Worm (Caenorhabditis elegans) whole organism, L2 larva: ENCODE results near the gene lido-13.

Experiments used
- C34F6.9 ChIP-seq: fragments of 150-350 bp; optimal IDR thresholded peaks from 2 replicates; lab custom pipeline; 2014; ENCODE audit warnings: missing biosample characterization, missing genetic modification characterization
- F13H6.1 ChIP-seq: sonication (generic microtip); optimal IDR thresholded peaks from 2 replicates; lab custom pipeline; 2016; ENCODE audit warnings: missing genetic modification characterization, missing compliant biosample characterization
- R02D3.7 ChIP-seq: fragments of 150-350 bp; optimal IDR thresholded peaks from 2 replicates; lab custom pipeline; 2014; ENCODE audit warnings: missing biosample characterization, missing genetic modification characterization
- Y55F3AM.14 ChIP-seq: fragments of 200-800 bp; sonication (Bioruptor generic); optimal IDR thresholded peaks from 2 replicates; lab custom pipeline; 2018; ENCODE audit warnings: mild to moderate bottlenecking, missing genetic modification characterization, missing compliant biosample characterization
- ZK546.5 ChIP-seq: sonication (generic microtip); optimal IDR thresholded peaks from 2 replicates; lab custom pipeline; 2017; ENCODE audit warnings: missing biosample characterization, missing genetic modification characterization
- alr-1 ChIP-seq: fragments of 150-350 bp; optimal IDR thresholded peaks from 2 replicates; lab custom pipeline; 2014; ENCODE audit warnings: missing biosample characterization, missing genetic modification characterization
- ama-1 ChIP-seq: fragments of 150-350 bp; optimal IDR thresholded peaks from 2 replicates; lab custom pipeline; 2018; ENCODE audit warnings: inconsistent platforms
- blmp-1 ChIP-seq: sonication (generic microtip); optimal IDR thresholded peaks from 2 replicates; lab custom pipeline; 2017; ENCODE audit warnings: missing genetic modification characterization, mild to moderate bottlenecking, missing compliant biosample characterization, antibody characterized with exemption, moderate library complexity; ENCODE audit not compliant: insufficient read depth
- ceh-16 ChIP-seq: fragments of 150-350 bp; optimal IDR thresholded peaks from 2 replicates; lab custom pipeline; 2014; ENCODE audit warnings: missing biosample characterization, missing genetic modification characterization
- ceh-82 ChIP-seq: fragments of 150-350 bp; optimal IDR thresholded peaks from 2 replicates; lab custom pipeline; 2014; ENCODE audit warnings: missing biosample characterization, missing genetic modification characterization
- crh-2 ChIP-seq: sonication (generic microtip); optimal IDR thresholded peaks from 2 replicates; lab custom pipeline; 2017; ENCODE audit warnings: missing biosample characterization, missing genetic modification characterization
- dmd-4 ChIP-seq: sonication (generic microtip); optimal IDR thresholded peaks from 2 replicates; lab custom pipeline; 2017; ENCODE audit warnings: missing biosample characterization, missing genetic modification characterization
- egl-27 ChIP-seq: sonication (generic microtip); optimal IDR thresholded peaks from 3 replicates; lab custom pipeline; 2017; ENCODE audit warnings: missing biosample characterization, missing genetic modification reagents, missing genetic modification characterization
- elt-1 ChIP-seq: fragments of 150-350 bp; optimal IDR thresholded peaks from 2 replicates; lab custom pipeline; 2014; ENCODE audit warnings: missing biosample characterization, missing genetic modification characterization
- elt-3 ChIP-seq: sonication (generic microtip); optimal IDR thresholded peaks from 2 replicates; lab custom pipeline; 2017; ENCODE audit warnings: missing biosample characterization, missing genetic modification characterization
- fos-1 ChIP-seq: fragments of 150-350 bp; optimal IDR thresholded peaks from 2 replicates; lab custom pipeline; 2014; ENCODE audit warnings: missing biosample characterization, missing genetic modification characterization
- gmeb-1 ChIP-seq: fragments of 150-350 bp; optimal IDR thresholded peaks from 2 replicates; lab custom pipeline; 2014; ENCODE audit warnings: missing biosample characterization, missing genetic modification characterization
- lin-39 ChIP-seq: fragments of 150-350 bp; optimal IDR thresholded peaks from 2 replicates; lab custom pipeline; 2014; ENCODE audit warnings: missing biosample characterization, missing genetic modification reagents, missing genetic modification characterization
- lsy-2 ChIP-seq, 2 experiments: fragments of 150-350 bp in 1 of 2; sonication (generic microtip) in 1 of 2; optimal IDR thresholded peaks; 2 replicates each; lab custom pipeline; 2014 to 2017; ENCODE audit warnings: missing biosample characterization in 2 of 2, missing genetic modification characterization in 2 of 2
- mab-5 ChIP-seq: fragments of 150-350 bp; optimal IDR thresholded peaks from 2 replicates; lab custom pipeline; 2014; ENCODE audit warnings: missing biosample characterization, missing genetic modification characterization
- mdl-1 ChIP-seq, 2 experiments: fragments of 150-350 bp in 1 of 2; sonication (generic microtip) in 1 of 2; optimal IDR thresholded peaks; 2 replicates each; lab custom pipeline; 2017; ENCODE audit warnings: missing biosample characterization in 2 of 2, missing genetic modification characterization in 2 of 2
- nhr-10 ChIP-seq: sonication (generic microtip); optimal IDR thresholded peaks from 2 replicates; lab custom pipeline; 2017; ENCODE audit warnings: missing biosample characterization, missing genetic modification characterization
- nhr-11 ChIP-seq: fragments of 150-350 bp; optimal IDR thresholded peaks from 2 replicates; lab custom pipeline; 2014; ENCODE audit warnings: missing biosample characterization, missing genetic modification characterization
- nhr-12 ChIP-seq: fragments of 150-350 bp; optimal IDR thresholded peaks from 2 replicates; lab custom pipeline; 2014; ENCODE audit warnings: missing biosample characterization, missing genetic modification characterization
- nhr-129 ChIP-seq: fragments of 150-350 bp; optimal IDR thresholded peaks from 2 replicates; lab custom pipeline; 2014; ENCODE audit warnings: missing biosample characterization, missing genetic modification characterization
- nhr-21 ChIP-seq: fragments of 150-350 bp; optimal IDR thresholded peaks from 2 replicates; lab custom pipeline; 2014; ENCODE audit warnings: missing biosample characterization, missing genetic modification characterization
- nhr-237 ChIP-seq: fragments of 150-350 bp; optimal IDR thresholded peaks from 2 replicates; lab custom pipeline; 2014; ENCODE audit warnings: missing biosample characterization, missing genetic modification characterization
- nhr-25 ChIP-seq: fragments of 150-350 bp; sonication (generic microtip); optimal IDR thresholded peaks from 3 replicates; lab custom pipeline; 2014; ENCODE audit warnings: missing biosample characterization, missing genetic modification characterization
- nhr-6 ChIP-seq: fragments of 150-350 bp; optimal IDR thresholded peaks from 2 replicates; lab custom pipeline; 2014; ENCODE audit warnings: missing biosample characterization, missing genetic modification characterization
- nhr-77 ChIP-seq: fragments of 150-350 bp; optimal IDR thresholded peaks from 2 replicates; lab custom pipeline; 2014; ENCODE audit warnings: missing biosample characterization, missing genetic modification characterization
- skn-1 ChIP-seq: sonication (generic microtip); optimal IDR thresholded peaks from 2 replicates; lab custom pipeline; 2017; ENCODE audit warnings: missing biosample characterization, missing genetic modification characterization
- sma-9 ChIP-seq, 2 experiments: fragments of 150-350 bp in 1 of 2; sonication (generic microtip) in 1 of 2; optimal IDR thresholded peaks; 2 replicates each; lab custom pipeline; 2014 to 2016; ENCODE audit warnings: missing genetic modification characterization in 2 of 2, mild to moderate bottlenecking in 1 of 2, missing biosample characterization in 1 of 2, missing compliant biosample characterization in 1 of 2, missing genetic modification reagents in 1 of 2, moderate library complexity in 1 of 2
- snpc-4 ChIP-seq: fragments of 150-350 bp; optimal IDR thresholded peaks from 2 replicates; lab custom pipeline; 2014; ENCODE audit warnings: missing biosample characterization, missing genetic modification characterization
- unc-39 ChIP-seq: fragments of 150-350 bp; optimal IDR thresholded peaks from 2 replicates; lab custom pipeline; 2014; ENCODE audit warnings: missing biosample characterization, missing genetic modification characterization
- unc-55 ChIP-seq: fragments of 150-350 bp; sonication (generic microtip); optimal IDR thresholded peaks from 3 replicates; lab custom pipeline; 2014; ENCODE audit warnings: missing biosample characterization, missing genetic modification reagents, missing genetic modification characterization
- zag-1 ChIP-seq: fragments of 150-350 bp; optimal IDR thresholded peaks from 2 replicates; lab custom pipeline; 2014; ENCODE audit warnings: missing biosample characterization, missing genetic modification characterization
- ztf-1 ChIP-seq: fragments of 200-800 bp; sonication (Bioruptor generic); conservative IDR thresholded peaks from 2 replicates; pipeline ENCODE4 v1.3.6; 2022; ENCODE audit warnings: missing genetic modification characterization, missing compliant biosample characterization
- ztf-11 ChIP-seq: sonication (generic microtip); optimal IDR thresholded peaks from 2 replicates; lab custom pipeline; 2017; ENCODE audit warnings: missing biosample characterization, missing genetic modification characterization

The lido-13 gene

DNA sequence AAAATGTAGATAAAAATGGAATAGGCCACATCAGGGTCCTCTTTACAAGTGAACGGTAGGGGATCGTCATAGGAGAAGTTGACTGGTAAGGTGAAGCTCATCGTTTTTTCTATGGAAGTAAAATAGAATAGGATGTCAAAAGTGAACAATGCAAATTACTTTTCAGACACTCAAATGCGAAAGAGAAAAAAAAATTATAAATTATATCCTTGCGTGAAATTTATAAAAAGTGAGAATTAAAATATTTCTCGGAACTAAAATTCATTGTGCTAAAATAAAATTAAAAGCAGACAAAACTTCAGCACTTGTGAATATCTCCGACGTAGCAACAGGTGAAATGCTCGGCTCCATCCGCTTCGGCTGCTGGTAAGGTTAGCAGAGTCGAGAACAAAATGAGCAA lies 39.2 kb upstream of the lido-13 start, which contains the start of gene srg-22:
Gene srg-22, minus strand, starts transcription at position 101 of the 400 bp plus-strand sequence.
- TF ChIP-seq snpc-4 (tag; lab: Kevin White, UChicago) (no peak), nhr-6 (tag; lab: Kevin White, UChicago) (no peak), lsy-2 (tag; optimal IDR thresholded peaks at IDR 0.05; lab: Kevin White, UChicago) (no peak), nhr-10 (tag; lab: Kevin White, UChicago) (no peak), ZK546.5 (tag; lab: Kevin White, UChicago) (no peak), mab-5 (no peak), nhr-237 (tag; lab: Kevin White, UChicago) (no peak), blmp-1 (tag; lab: Kevin White, UChicago) (no peak)

DNA sequence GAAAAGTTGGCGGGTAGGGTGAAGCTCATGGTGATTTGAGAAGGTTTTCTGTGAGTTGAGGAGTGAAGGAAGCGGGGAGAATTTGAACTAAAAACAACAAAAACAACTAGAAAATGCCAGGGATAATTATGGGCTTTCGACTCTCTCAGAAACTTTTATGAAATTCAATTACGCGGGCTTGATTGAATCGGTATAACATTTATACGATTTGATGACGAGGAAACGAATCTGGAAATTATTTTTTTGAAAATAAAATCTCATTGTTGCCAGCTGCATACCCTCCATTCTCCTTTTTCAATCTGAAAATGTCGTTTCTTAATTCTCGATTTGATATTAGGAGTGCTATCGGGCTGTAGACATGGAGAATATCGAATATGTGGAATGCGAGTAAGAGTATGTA lies 37.1 kb upstream of the lido-13 start, which contains the start of gene srg-21:
Gene srg-21, minus strand, starts transcription at position 101 of the 400 bp plus-strand sequence.
- TF ChIP-seq mab-5 (no peak), ceh-82 (tag; lab: Kevin White, UChicago) (no peak), nhr-12 (tag; lab: Kevin White, UChicago) (no peak), ZK546.5 (tag; lab: Kevin White, UChicago) (no peak), crh-2 (tag; lab: Kevin White, UChicago) (no peak)

DNA sequence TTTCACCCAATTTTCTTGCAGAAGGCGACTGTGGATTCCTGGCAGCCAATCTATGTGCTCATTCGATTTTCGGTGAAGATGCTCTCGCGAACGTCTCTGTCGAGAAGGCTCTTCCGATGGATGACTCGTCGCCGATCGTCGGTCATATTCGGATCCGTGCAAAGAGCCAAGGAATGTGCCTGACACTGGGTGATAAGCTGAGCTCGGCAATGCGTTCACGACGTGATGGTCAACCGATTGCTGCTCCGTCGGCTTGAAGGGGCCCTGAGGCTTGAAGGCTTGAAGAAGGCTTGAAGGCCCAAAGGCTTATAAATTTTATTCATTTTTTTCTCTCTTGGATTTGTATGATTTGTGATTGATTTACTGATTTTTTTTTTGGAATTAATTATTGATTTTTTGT lies 33.0 kb upstream of the lido-13 start:
- TF ChIP-seq crh-2 (tag; lab: Kevin White, UChicago) (no peak), skn-1 (no peak), unc-39 (tag; lab: Kevin White, UChicago) (no peak), nhr-25 (tag; lab: Kevin White, UChicago) (no peak), unc-55 (GFP tag; lab: Kevin White, UChicago) (no peak), elt-1 (tag; lab: Kevin White, UChicago) (no peak), nhr-21 (no peak), nhr-77 (tag; lab: Kevin White, UChicago) (no peak), nhr-11 (tag; lab: Kevin White, UChicago) (no peak), zag-1 (tag; lab: Kevin White, UChicago) (no peak), F13H6.1 (no peak), Y55F3AM.14 (GFP tag; lab: Kevin White, UChicago) (no peak), mdl-1 (tag; optimal IDR thresholded peaks at IDR 0.05; lab: Kevin White, UChicago) (no peak), ceh-16 (no peak), ceh-82 (tag; lab: Kevin White, UChicago) (no peak), R02D3.7 (tag; lab: Kevin White, UChicago) (no peak), lsy-2 (tag; optimal IDR thresholded peaks at IDR 0.05; lab: Kevin White, UChicago) (no peak), ztf-11 (tag; lab: Kevin White, UChicago) (no peak), ZK546.5 (tag; lab: Kevin White, UChicago) (no peak)

DNA sequence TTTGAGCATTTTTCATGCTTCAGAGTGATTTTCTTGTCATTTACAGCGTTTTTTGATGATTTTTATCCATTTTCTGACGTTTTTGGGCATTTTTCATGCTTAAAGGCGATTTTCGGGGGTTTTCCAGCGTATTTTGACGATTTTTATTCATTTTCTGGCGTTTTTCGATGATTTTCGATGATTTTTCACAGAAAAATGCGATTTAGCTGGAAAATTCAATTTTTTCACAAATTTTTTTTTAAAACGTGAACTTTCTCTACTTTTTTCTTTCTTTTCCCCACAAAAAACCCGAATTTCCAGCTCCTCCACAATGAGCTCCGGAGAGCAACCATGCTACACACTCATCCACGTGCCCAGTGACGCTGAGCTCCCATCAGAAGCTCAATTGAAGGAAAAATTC lies 24.4 kb upstream of the lido-13 start, which contains the start of gene copb-1:
Gene copb-1, plus strand, starts transcription at position 301 of the 400 bp plus-strand sequence.
- TF ChIP-seq ZK546.5 (tag; lab: Kevin White, UChicago) (no peak), unc-39 (tag; lab: Kevin White, UChicago) (no peak), lin-39 (tag; lab: Kevin White, UChicago) (no peak), sma-9 (GFP tag; optimal IDR thresholded peaks at IDR 0.05; lab: Kevin White, UChicago) (no peak), sma-9 (tag; optimal IDR thresholded peaks at IDR 0.05; lab: Kevin White, UChicago) (no peak), crh-2 (tag; lab: Kevin White, UChicago) (no peak), nhr-10 (tag; lab: Kevin White, UChicago) (no peak), mdl-1 (tag; optimal IDR thresholded peaks at IDR 0.05; lab: Kevin White, UChicago) (no peak), lsy-2 (tag; optimal IDR thresholded peaks at IDR 0.05; lab: Kevin White, UChicago) (no peak), R02D3.7 (tag; lab: Kevin White, UChicago) (no peak), ceh-82 (tag; lab: Kevin White, UChicago) (no peak), C34F6.9 (tag; lab: Kevin White, UChicago) (no peak), blmp-1 (tag; lab: Kevin White, UChicago) (no peak), nhr-77 (tag; lab: Kevin White, UChicago) (no peak), elt-1 (tag; lab: Kevin White, UChicago) (no peak), unc-55 (GFP tag; lab: Kevin White, UChicago) (no peak), ztf-11 (tag; lab: Kevin White, UChicago) (no peak)

DNA sequence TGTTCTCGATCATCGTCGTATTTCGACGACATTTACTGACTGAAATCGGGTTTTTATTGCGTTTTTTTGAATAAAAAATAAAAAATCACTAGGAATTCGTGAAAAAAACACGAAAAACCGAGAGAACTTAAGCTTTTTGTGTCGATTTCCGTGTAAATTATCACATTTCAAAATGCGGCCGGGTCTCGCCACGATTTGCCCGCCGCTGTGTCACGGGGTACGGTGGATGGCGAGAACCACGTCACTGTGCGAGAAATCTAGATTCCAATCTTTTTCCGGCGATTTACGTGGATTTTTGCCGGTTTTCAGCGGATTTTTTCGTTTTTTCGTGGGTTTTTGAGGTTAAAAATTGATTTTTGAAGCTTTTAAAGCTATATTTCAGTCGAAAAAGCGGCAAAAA lies 22.8 kb upstream of the lido-13 start, which contains the start of gene Y25C1A.8:
Gene Y25C1A.8, minus strand, starts transcription at position 45 of the 400 bp plus-strand sequence.
- TF ChIP-seq ztf-11 (tag; lab: Kevin White, UChicago) = no peak
- TF ChIP-seq R02D3.7 (tag; lab: Kevin White, UChicago) = peak; percentile 59
- TF ChIP-seq ztf-1 (GFP tag; lab: Robert Waterston, UW) = no peak
- peak; percentile 59 for TF ChIP-seq ama-1 (lab: Kevin White, UChicago)
- TF ChIP-seq dmd-4 (tag; lab: Kevin White, UChicago) = peak; percentile 49
- no peak for TF ChIP-seq nhr-11 (tag; lab: Kevin White, UChicago)
- TF ChIP-seq blmp-1 (tag; lab: Kevin White, UChicago) = no peak
- TF ChIP-seq lin-39 (tag; lab: Kevin White, UChicago) = no peak
- peak; percentile 80 for TF ChIP-seq egl-27 (tag; lab: Kevin White, UChicago)
- peak; percentile 82 for TF ChIP-seq fos-1
- TF ChIP-seq nhr-77 (tag; lab: Kevin White, UChicago) = no peak
- TF ChIP-seq nhr-237 (tag; lab: Kevin White, UChicago) = peak; percentile 18
- peak; percentile 48 for TF ChIP-seq nhr-10 (tag; lab: Kevin White, UChicago)
- no peak for TF ChIP-seq nhr-12 (tag; lab: Kevin White, UChicago)
- TF ChIP-seq elt-3 = no peak
- TF ChIP-seq ceh-16 = peak; percentile 50
- no peak for TF ChIP-seq skn-1
- TF ChIP-seq alr-1 (tag; lab: Kevin White, UChicago) = no peak
- peak; percentile 56 for TF ChIP-seq ZK546.5 (tag; lab: Kevin White, UChicago)
- TF ChIP-seq ceh-82 (tag; lab: Kevin White, UChicago) = peak; percentile 59
- TF ChIP-seq unc-39 (tag; lab: Kevin White, UChicago) = no peak
- peak; percentile 83 for TF ChIP-seq nhr-21
- peak; percentile 90 for TF ChIP-seq nhr-25 (tag; lab: Kevin White, UChicago)
- TF ChIP-seq nhr-129 (tag; lab: Kevin White, UChicago) = peak; percentile 72
- TF ChIP-seq gmeb-1 (tag; lab: Kevin White, UChicago) = peak; percentile 90
- TF ChIP-seq nhr-6 (tag; lab: Kevin White, UChicago) = peak; percentile 71
- TF ChIP-seq elt-1 (tag; lab: Kevin White, UChicago) = no peak
- peak; percentile 97 for TF ChIP-seq unc-55 (GFP tag; lab: Kevin White, UChicago)
- TF ChIP-seq snpc-4 (tag; lab: Kevin White, UChicago) = peak; percentile 58
